Fruit fly (Drosophila melanogaster) whole organism, embryonic: ENCODE measurements around the gene CG42764.

Experiments
- Asciz ChIP-seq: fragments of 200-800 bp; sonication (Bioruptor generic); optimal IDR thresholded peaks from 2 replicates; lab custom pipeline; 2017; ENCODE audit warnings: missing biosample characterization, mild to moderate bottlenecking, missing genetic modification characterization, missing genetic modification reagents
- B-H2 ChIP-seq: fragments of 200-800 bp; sonication (Bioruptor generic); optimal IDR thresholded peaks from 2 replicates; lab custom pipeline; 2018; ENCODE audit warnings: missing biosample characterization, mild to moderate bottlenecking, missing genetic modification characterization
- Bteb2 ChIP-seq: fragments of 200-800 bp; sonication (Bioruptor generic); optimal IDR thresholded peaks from 2 replicates; lab custom pipeline; 2016; ENCODE audit warnings: missing biosample characterization, missing genetic modification characterization
- CG10147 ChIP-seq: fragments of 200-800 bp; sonication (Bioruptor generic); optimal IDR thresholded peaks from 2 replicates; lab custom pipeline; 2019; ENCODE audit warnings: missing biosample characterization, mild to moderate bottlenecking, missing genetic modification characterization, moderate library complexity
- CG10959 ChIP-seq: fragments of 200-800 bp; sonication (Bioruptor generic); IDR thresholded peaks from 2 replicates; pipeline ENCODE4 v1.3.6; 2022; ENCODE audit warnings: missing biosample characterization, missing genetic modification characterization
- CG11247 ChIP-seq: fragments of 200-800 bp; sonication (Bioruptor generic); IDR thresholded peaks from 2 replicates; pipeline ENCODE4 v1.3.6; 2022; ENCODE audit warnings: missing biosample characterization, missing genetic modification characterization
- CG12219 ChIP-seq: fragments of 200-800 bp; sonication (Bioruptor generic); optimal IDR thresholded peaks from 3 replicates; lab custom pipeline; 2018; ENCODE audit warnings: missing biosample characterization, mild to moderate bottlenecking, missing genetic modification characterization
- CG12299 ChIP-seq: fragments of 200-800 bp; sonication (Bioruptor generic); optimal IDR thresholded peaks from 2 replicates; lab custom pipeline; 2018; ENCODE audit warnings: missing biosample characterization, mild to moderate bottlenecking, missing genetic modification characterization
- CG12659 ChIP-seq: fragments of 200-800 bp; sonication (Bioruptor generic); optimal IDR thresholded peaks from 3 replicates; lab custom pipeline; 2017; ENCODE audit warnings: mild to moderate bottlenecking, missing biosample characterization, missing genetic modification reagents, missing genetic modification characterization
- CG14667 ChIP-seq: fragments of 200-800 bp; sonication (Bioruptor generic); IDR thresholded peaks from 2 replicates; pipeline ENCODE4 v1.3.6; 2022; ENCODE audit warnings: missing biosample characterization, missing genetic modification characterization
- CG14965 ChIP-seq: fragments of 200-800 bp; sonication (Bioruptor generic); optimal IDR thresholded peaks from 2 replicates; lab custom pipeline; 2016; ENCODE audit warnings: missing biosample characterization, missing genetic modification characterization, borderline replicate concordance
- CG15601 ChIP-seq: fragments of 200-800 bp; sonication (Bioruptor generic); optimal IDR thresholded peaks from 3 replicates; lab custom pipeline; 2019; ENCODE audit warnings: missing biosample characterization, mild to moderate bottlenecking, missing genetic modification characterization, moderate library complexity
- CG18476 ChIP-seq: fragments of 200-800 bp; sonication (Bioruptor generic); optimal IDR thresholded peaks from 2 replicates; lab custom pipeline; 2016; ENCODE audit warnings: missing biosample characterization, mild to moderate bottlenecking, missing genetic modification characterization
- CG2712 ChIP-seq: fragments of 200-800 bp; optimal IDR thresholded peaks from 3 replicates; lab custom pipeline; 2019; ENCODE audit warnings: missing biosample characterization, mild to moderate bottlenecking, missing genetic modification characterization, moderate library complexity
- CG3065 ChIP-seq: fragments of 200-800 bp; sonication (Bioruptor generic); optimal IDR thresholded peaks from 2 replicates; lab custom pipeline; 2016; ENCODE audit warnings: missing biosample characterization, missing genetic modification characterization
- CG31441 ChIP-seq: fragments of 200-800 bp; sonication (Bioruptor generic); IDR thresholded peaks from 2 replicates; pipeline ENCODE4 v1.3.6; 2022; ENCODE audit warnings: missing biosample characterization, missing genetic modification characterization
- CG33213 ChIP-seq: fragments of 200-800 bp; sonication (Bioruptor generic); optimal IDR thresholded peaks from 3 replicates; lab custom pipeline; 2016; ENCODE audit warnings: missing biosample characterization, missing genetic modification characterization
- CG34376 ChIP-seq: fragments of 200-800 bp; sonication (Bioruptor generic); optimal IDR thresholded peaks from 2 replicates; lab custom pipeline; 2018; ENCODE audit warnings: missing biosample characterization, mild to moderate bottlenecking, missing genetic modification characterization
- CG4854 ChIP-seq: fragments of 200-800 bp; sonication (Bioruptor generic); optimal IDR thresholded peaks from 2 replicates; lab custom pipeline; 2016; ENCODE audit warnings: missing biosample characterization, missing genetic modification characterization, inconsistent platforms
- CG6254 ChIP-seq: fragments of 200-800 bp; sonication (Bioruptor generic); optimal IDR thresholded peaks from 3 replicates; lab custom pipeline; 2017; ENCODE audit warnings: mild to moderate bottlenecking, missing biosample characterization, missing genetic modification reagents, missing genetic modification characterization
- CG7556 ChIP-seq: fragments of 200-800 bp; sonication (Bioruptor generic); optimal IDR thresholded peaks from 2 replicates; lab custom pipeline; 2017; ENCODE audit warnings: missing biosample characterization, mild to moderate bottlenecking, missing genetic modification characterization
- CG8478 ChIP-seq: fragments of >200 bp; optimal IDR thresholded peaks from 2 replicates; lab custom pipeline; 2018
- CG8765 ChIP-seq: fragments of 200-800 bp; sonication (Bioruptor generic); IDR thresholded peaks from 2 replicates; pipeline ENCODE4 v1.3.6; 2022; ENCODE audit warnings: missing biosample characterization, missing genetic modification characterization
- Doc2 ChIP-seq: fragments of 200-800 bp; sonication (Bioruptor generic); IDR thresholded peaks from 2 replicates; pipeline ENCODE4 v1.3.6; 2022; ENCODE audit warnings: missing biosample characterization, missing genetic modification characterization
- E2f2 ChIP-seq: fragments of 200-800 bp; sonication (Bioruptor generic); IDR thresholded peaks from 2 replicates; pipeline ENCODE4 v1.3.6; 2022; ENCODE audit warnings: missing biosample characterization, missing genetic modification characterization
- Fer1 ChIP-seq: fragments of 200-800 bp; sonication (Bioruptor generic); optimal IDR thresholded peaks from 2 replicates; lab custom pipeline; 2017; ENCODE audit warnings: missing biosample characterization, mild to moderate bottlenecking, missing genetic modification characterization
- GATAe ChIP-seq: fragments of 200-800 bp; sonication (Bioruptor generic); conservative IDR thresholded peaks from 2 replicates; pipeline ENCODE4 v1.3.6; 2022; ENCODE audit warnings: missing biosample characterization, missing genetic modification characterization
- Gsc ChIP-seq: fragments of 200-800 bp; sonication (Bioruptor generic); IDR thresholded peaks from 2 replicates; pipeline ENCODE4 v1.3.6; 2022; ENCODE audit warnings: missing biosample characterization, missing genetic modification characterization
- Hand ChIP-seq: fragments of 200-800 bp; sonication (Bioruptor generic); optimal IDR thresholded peaks from 2 replicates; lab custom pipeline; 2017; ENCODE audit warnings: mild to moderate bottlenecking, missing biosample characterization, missing genetic modification reagents, missing genetic modification characterization
- Hsf ChIP-seq: fragments of 200-800 bp; sonication (Bioruptor generic); optimal IDR thresholded peaks from 3 replicates; lab custom pipeline; 2016; ENCODE audit warnings: missing biosample characterization, missing genetic modification characterization
- NC2α ChIP-seq: fragments of 200-800 bp; sonication (Bioruptor generic); optimal IDR thresholded peaks from 2 replicates; lab custom pipeline; 2016; ENCODE audit warnings: missing biosample characterization, missing genetic modification characterization
- Opbp ChIP-seq: fragments of 200-800 bp; sonication (Bioruptor generic); IDR thresholded peaks from 3 replicates; pipeline ENCODE4 v1.3.6; 2022; ENCODE audit warnings: missing biosample characterization, missing genetic modification characterization; ENCODE audit not compliant: partially characterized antibody
- Poxn ChIP-seq: fragments of 200-800 bp; sonication (Bioruptor generic); IDR thresholded peaks from 2 replicates; pipeline ENCODE4 v1.3.6; 2022; ENCODE audit warnings: missing biosample characterization, missing genetic modification characterization
- Six4 ChIP-seq: fragments of 200-800 bp; sonication (Bioruptor generic); optimal IDR thresholded peaks from 2 replicates; lab custom pipeline; 2016; ENCODE audit warnings: missing biosample characterization, missing genetic modification characterization
- Sry-β ChIP-seq: fragments of 200-800 bp; sonication (Bioruptor generic); optimal IDR thresholded peaks from 2 replicates; lab custom pipeline; 2018; ENCODE audit warnings: missing biosample characterization, mild to moderate bottlenecking, missing genetic modification characterization, moderate library complexity
- aop ChIP-seq: fragments of 200-800 bp; sonication (Bioruptor generic); IDR thresholded peaks from 2 replicates; pipeline ENCODE4 v1.3.6; 2022; ENCODE audit warnings: missing biosample characterization, missing genetic modification characterization
- ash1 ChIP-seq: fragments of 200-800 bp; sonication (Bioruptor generic); optimal IDR thresholded peaks from 2 replicates; lab custom pipeline; 2018; ENCODE audit warnings: missing biosample characterization, mild to moderate bottlenecking, missing genetic modification characterization
- az2 ChIP-seq: fragments of 200-800 bp; sonication (Bioruptor generic); optimal IDR thresholded peaks from 3 replicates; lab custom pipeline; 2016; ENCODE audit warnings: missing biosample characterization, missing genetic modification characterization
- chm ChIP-seq: fragments of 200-800 bp; sonication (Bioruptor generic); IDR thresholded peaks from 2 replicates; pipeline ENCODE4 v1.3.6; 2022; ENCODE audit warnings: missing biosample characterization, missing genetic modification characterization
- dati ChIP-seq: fragments of 200-800 bp; sonication (Bioruptor generic); IDR thresholded peaks from 2 replicates; pipeline ENCODE4 v1.3.6; 2022; ENCODE audit warnings: missing biosample characterization, missing genetic modification characterization
- fd3F ChIP-seq: fragments of 200-800 bp; sonication (Bioruptor generic); optimal IDR thresholded peaks from 2 replicates; lab custom pipeline; 2018; ENCODE audit warnings: missing biosample characterization, mild to moderate bottlenecking, missing genetic modification characterization, moderate library complexity
- ham ChIP-seq: fragments of 200-800 bp; sonication (Bioruptor generic); IDR thresholded peaks from 2 replicates; pipeline ENCODE4 v1.3.6; 2022; ENCODE audit warnings: missing biosample characterization, missing genetic modification characterization
- hkb ChIP-seq, 2 experiments: fragments of 200-800 bp in 1 of 2; fragments of >200 bp in 1 of 2; sonication (Bioruptor generic) in 1 of 2; IDR thresholded peaks in 1 of 2; optimal IDR thresholded peaks in 1 of 2; 2 replicates each; pipeline versions ENCODE4 v1.3.6 to Lab custom; 2017 to 2022; ENCODE audit warnings: missing biosample characterization in 1 of 2, missing genetic modification characterization in 1 of 2
- lov ChIP-seq, 2 experiments: fragments of 200-800 bp in 1 of 2; fragments of >200 bp in 1 of 2; sonication (Bioruptor generic) in 1 of 2; IDR thresholded peaks in 1 of 2; optimal IDR thresholded peaks in 1 of 2; 2 replicates in 1 of 2; 3 replicates in 1 of 2; pipeline versions ENCODE4 v1.3.6 to Lab custom; 2017 to 2022; ENCODE audit warnings: missing biosample characterization in 1 of 2, missing genetic modification characterization in 1 of 2
- mirr ChIP-seq: fragments of 200-800 bp; sonication (Bioruptor generic); optimal IDR thresholded peaks from 3 replicates; lab custom pipeline; 2018; ENCODE audit warnings: missing biosample characterization, mild to moderate bottlenecking, missing genetic modification characterization
- nerfin-1 ChIP-seq: fragments of 200-800 bp; sonication (Bioruptor generic); optimal IDR thresholded peaks from 3 replicates; lab custom pipeline; 2019; ENCODE audit warnings: missing biosample characterization, mild to moderate bottlenecking, missing genetic modification characterization, moderate library complexity
- onecut ChIP-seq: fragments of 200-800 bp; sonication (Bioruptor generic); IDR thresholded peaks from 2 replicates; pipeline ENCODE4 v1.3.6; 2022; ENCODE audit warnings: missing biosample characterization, missing genetic modification characterization
- schlank ChIP-seq: fragments of 200-800 bp; sonication (Bioruptor generic); optimal IDR thresholded peaks from 2 replicates; lab custom pipeline; 2018; ENCODE audit warnings: missing biosample characterization, mild to moderate bottlenecking, missing genetic modification characterization
- tgo ChIP-seq: fragments of 200-800 bp; sonication (Bioruptor generic); IDR thresholded peaks from 3 replicates; pipeline ENCODE4 v1.3.6; 2022; ENCODE audit warnings: missing biosample characterization, missing genetic modification characterization
- toy ChIP-seq: fragments of 200-800 bp; sonication (Bioruptor generic); IDR thresholded peaks from 2 replicates; pipeline ENCODE4 v1.3.6; 2022; ENCODE audit warnings: missing biosample characterization, missing genetic modification characterization
- zen ChIP-seq: fragments of 200-800 bp; sonication (Bioruptor generic); optimal IDR thresholded peaks from 3 replicates; lab custom pipeline; 2018; ENCODE audit warnings: missing biosample characterization, mild to moderate bottlenecking, missing genetic modification characterization, moderate library complexity

Gene CG42764

DNA sequence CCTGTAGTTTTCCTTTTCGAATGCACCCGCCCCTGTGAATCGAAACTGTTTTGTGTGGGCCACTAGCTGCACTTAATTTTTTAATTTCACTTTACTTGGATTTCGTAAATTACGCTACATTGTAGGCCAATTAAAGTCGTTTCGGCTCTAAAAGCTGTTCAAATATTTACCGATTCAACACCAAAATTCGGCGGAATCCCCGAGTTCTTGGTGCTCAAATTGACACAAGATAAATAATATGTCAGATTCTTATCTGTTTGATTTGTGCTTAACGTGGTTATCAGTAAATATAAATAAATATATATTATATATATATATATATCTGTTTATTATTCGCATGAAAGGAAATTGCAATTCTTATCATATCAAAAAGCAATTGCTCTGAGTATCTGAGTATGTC is 17.9 kb downstream of the CG42764 start (continued):
- TF ChIP-seq Hand (GFP tag; lab: Kevin White, UChicago) (peak; percentile 20), fd3F (GFP tag; lab: Kevin White, UChicago) (peak; percentile 61), Hsf (GFP tag; lab: Kevin White, UChicago) (no peak), Gsc (GFP tag; lab: Robert Waterston, UW) (no peak), nerfin-1 (tag; lab: Kevin White, UChicago) (peak; percentile 21), CG31441 (GFP tag; lab: Robert Waterston, UW) (peak; percentile 25; the same call in 1 of the 2 replicates), tgo (GFP tag; lab: Robert Waterston, UW) (no peak), aop (GFP tag; lab: Robert Waterston, UW) (no peak), toy (no peak), hkb (optimal IDR thresholded peaks at IDR 0.05; lab: Kevin White, UChicago) (no peak), hkb (GFP tag; IDR thresholded peaks at IDR 0.05; lab: Robert Waterston, UW) (0 out of 2 replicates have a peak, but pooled peaks have one; percentile 49), NC2α (no peak), CG4854 (no peak), az2 (GFP tag; lab: Kevin White, UChicago) (no peak), Six4 (GFP tag; lab: Kevin White, UChicago) (no peak), ham (GFP tag; lab: Robert Waterston, UW) (no peak), CG2712 (tag; lab: Kevin White, UChicago) (peak; percentile 6), CG34376 (GFP tag; lab: Kevin White, UChicago) (no peak), CG8765 (GFP tag; lab: Robert Waterston, UW) (no peak), dati (GFP tag; lab: Robert Waterston, UW) (no peak), CG3065 (GFP tag; lab: Kevin White, UChicago) (no peak), Opbp (GFP tag; lab: Robert Waterston, UW) (no peak), Fer1 (GFP tag; lab: Kevin White, UChicago) (peak; percentile 75), CG12219 (GFP tag; lab: Kevin White, UChicago) (peak; percentile 29), GATAe (GFP tag; lab: Robert Waterston, UW) (no peak), E2f2 (GFP tag; lab: Robert Waterston, UW) (no peak), CG8478 (lab: Kevin White, UChicago) (no peak), CG15601 (peak; percentile 37), ash1 (GFP tag; lab: Kevin White, UChicago) (no peak), CG10147 (GFP tag; lab: Kevin White, UChicago) (peak; percentile 62), CG14667 (no peak), mirr (GFP tag; lab: Kevin White, UChicago) (peak; percentile 20), CG12659 (peak; percentile 23), Sry-β (GFP tag; lab: Kevin White, UChicago) (peak; percentile 15), zen (tag; lab: Kevin White, UChicago) (no peak), CG10959 (GFP tag; lab: Robert Waterston, UW) (no peak), Doc2 (GFP tag; lab: Robert Waterston, UW) (no peak), CG18476 (GFP tag; lab: Kevin White, UChicago) (no peak), CG12299 (tag; lab: Kevin White, UChicago) (peak; percentile 49), lov (optimal IDR thresholded peaks at IDR 0.05; lab: Kevin White, UChicago) (no peak), lov (GFP tag; IDR thresholded peaks at IDR 0.05; lab: Robert Waterston, UW) (no peak), CG14965 (GFP tag; lab: Kevin White, UChicago) (no peak), CG33213 (GFP tag; lab: Kevin White, UChicago) (no peak), B-H2 (GFP tag; lab: Kevin White, UChicago) (peak; percentile 30), CG6254 (GFP tag; lab: Kevin White, UChicago) (no peak), CG7556 (no peak), chm (GFP tag; lab: Robert Waterston, UW) (no peak), onecut (GFP tag; lab: Robert Waterston, UW) (peak; percentile 8; the same call in 1 of the 2 replicates), schlank (peak; percentile 63), Asciz (peak; percentile 47), CG11247 (no peak), Bteb2 (GFP tag; lab: Kevin White, UChicago) (no peak), Poxn (GFP tag; lab: Robert Waterston, UW) (no peak)
